Fruit fly (Drosophila melanogaster) whole organism, embryonic: ENCODE data around the gene CG9328.

ENCODE experiments used
- ATbp ChIP-seq: fragments of 200-800 bp; sonication (Bioruptor generic); optimal IDR thresholded peaks from 2 replicates; lab custom pipeline; 2017; ENCODE audit warnings: missing biosample characterization, mild to moderate bottlenecking, missing genetic modification characterization, missing genetic modification reagents
- Atf-2 ChIP-seq: fragments of 200-800 bp; sonication (Bioruptor generic); optimal IDR thresholded peaks from 2 replicates; lab custom pipeline; 2016; ENCODE audit warnings: missing biosample characterization, missing genetic modification characterization
- CG10366 ChIP-seq: fragments of 200-800 bp; sonication (Bioruptor generic); IDR thresholded peaks from 2 replicates; pipeline ENCODE4 v1.3.6; 2022; ENCODE audit warnings: missing biosample characterization, missing genetic modification characterization
- CG10979 ChIP-seq: fragments of 200-800 bp; sonication (Bioruptor generic); optimal IDR thresholded peaks from 2 replicates; lab custom pipeline; 2018; ENCODE audit warnings: missing biosample characterization, mild to moderate bottlenecking, missing genetic modification characterization, moderate library complexity
- CG11247 ChIP-seq: fragments of 200-800 bp; sonication (Bioruptor generic); IDR thresholded peaks from 2 replicates; pipeline ENCODE4 v1.3.6; 2022; ENCODE audit warnings: missing biosample characterization, missing genetic modification characterization
- CG11696 ChIP-seq: fragments of 200-800 bp; sonication (Bioruptor generic); IDR thresholded peaks from 2 replicates; pipeline ENCODE4 v1.3.6; 2022; ENCODE audit warnings: missing biosample characterization, missing genetic modification characterization
- CG12104 ChIP-seq: fragments of 200-800 bp; sonication (Bioruptor generic); optimal IDR thresholded peaks from 3 replicates; lab custom pipeline; 2016; ENCODE audit warnings: missing biosample characterization, missing genetic modification characterization
- CG13894 ChIP-seq: fragments of 200-800 bp; sonication (Bioruptor generic); optimal IDR thresholded peaks from 3 replicates; lab custom pipeline; 2018; ENCODE audit warnings: missing biosample characterization, mild to moderate bottlenecking, missing genetic modification characterization, moderate library complexity
- CG14050 ChIP-seq: fragments of 200-800 bp; sonication (Bioruptor generic); IDR thresholded peaks from 3 replicates; pipeline ENCODE4 v1.3.6; 2022; ENCODE audit warnings: missing biosample characterization, missing genetic modification characterization
- CG15011 ChIP-seq: fragments of 200-800 bp; sonication (Bioruptor generic); optimal IDR thresholded peaks from 3 replicates; lab custom pipeline; 2018; ENCODE audit warnings: missing biosample characterization, mild to moderate bottlenecking, missing genetic modification characterization
- CG15479 ChIP-seq: fragments of 200-800 bp; sonication (Bioruptor generic); optimal IDR thresholded peaks from 3 replicates; lab custom pipeline; 2019; ENCODE audit warnings: missing biosample characterization, mild to moderate bottlenecking, missing genetic modification characterization, moderate library complexity
- CG16815 ChIP-seq: fragments of 200-800 bp; sonication (Bioruptor generic); optimal IDR thresholded peaks from 3 replicates; lab custom pipeline; 2017; ENCODE audit warnings: missing biosample characterization, mild to moderate bottlenecking, missing genetic modification characterization
- CG17328 ChIP-seq: fragments of 200-800 bp; sonication (Bioruptor generic); IDR thresholded peaks from 2 replicates; pipeline ENCODE4 v1.3.6; 2022; ENCODE audit warnings: missing biosample characterization, missing genetic modification characterization
- CG18262 ChIP-seq: fragments of 200-800 bp; optimal IDR thresholded peaks from 3 replicates; lab custom pipeline; 2019; ENCODE audit warnings: missing biosample characterization, mild to moderate bottlenecking, missing genetic modification characterization, moderate library complexity
- CG18764 ChIP-seq: fragments of 200-800 bp; sonication (Bioruptor generic); optimal IDR thresholded peaks from 3 replicates; lab custom pipeline; 2016; ENCODE audit warnings: missing biosample characterization, missing genetic modification characterization
- CG2116 ChIP-seq: fragments of 200-800 bp; sonication (Bioruptor generic); optimal IDR thresholded peaks from 3 replicates; lab custom pipeline; 2018; ENCODE audit warnings: missing biosample characterization, mild to moderate bottlenecking, missing genetic modification characterization
- CG2199 ChIP-seq: fragments of 200-800 bp; sonication (Bioruptor generic); IDR thresholded peaks from 3 replicates; pipeline ENCODE4 v1.3.6; 2022; ENCODE audit warnings: missing biosample characterization, missing genetic modification characterization
- CG34224 ChIP-seq: fragments of 200-800 bp; sonication (Bioruptor generic); IDR thresholded peaks from 3 replicates; pipeline ENCODE4 v1.3.6; 2022; ENCODE audit warnings: missing biosample characterization, missing genetic modification characterization; ENCODE audit not compliant: partially characterized antibody
- CG3995 ChIP-seq: fragments of 200-800 bp; sonication (Bioruptor generic); optimal IDR thresholded peaks from 3 replicates; lab custom pipeline; 2016; ENCODE audit warnings: missing biosample characterization, missing genetic modification characterization
- CG7357 ChIP-seq: fragments of 200-800 bp; sonication (Bioruptor generic); IDR thresholded peaks from 3 replicates; pipeline ENCODE4 v1.3.6; 2022; ENCODE audit warnings: missing biosample characterization, missing genetic modification characterization
- CG8478 ChIP-seq: fragments of >200 bp; optimal IDR thresholded peaks from 2 replicates; lab custom pipeline; 2018
- CG8944 ChIP-seq: fragments of 200-800 bp; sonication (Bioruptor generic); optimal IDR thresholded peaks from 3 replicates; lab custom pipeline; 2016; ENCODE audit warnings: missing biosample characterization, missing genetic modification characterization
- CG9215 ChIP-seq: fragments of 200-800 bp; sonication (Bioruptor generic); IDR thresholded peaks from 2 replicates; pipeline ENCODE4 v1.3.6; 2022; ENCODE audit warnings: missing biosample characterization, missing genetic modification characterization
- CG9817 ChIP-seq: fragments of 200-800 bp; sonication (Bioruptor generic); optimal IDR thresholded peaks from 2 replicates; lab custom pipeline; 2018; ENCODE audit warnings: missing biosample characterization, mild to moderate bottlenecking, missing genetic modification characterization, moderate library complexity
- CrebB ChIP-seq: fragments of 200-800 bp; sonication (Bioruptor generic); optimal IDR thresholded peaks from 3 replicates; lab custom pipeline; 2018; ENCODE audit warnings: missing biosample characterization, mild to moderate bottlenecking, missing genetic modification characterization
- D19B ChIP-seq: fragments of 200-800 bp; sonication (Bioruptor generic); optimal IDR thresholded peaks from 2 replicates; lab custom pipeline; 2017; ENCODE audit warnings: missing biosample characterization, mild to moderate bottlenecking, missing genetic modification characterization
- Doc2 ChIP-seq: fragments of 200-800 bp; sonication (Bioruptor generic); IDR thresholded peaks from 2 replicates; pipeline ENCODE4 v1.3.6; 2022; ENCODE audit warnings: missing biosample characterization, missing genetic modification characterization
- H2.0 ChIP-seq: fragments of 200-800 bp; sonication (Bioruptor generic); IDR thresholded peaks from 2 replicates; pipeline ENCODE4 v1.3.6; 2022; ENCODE audit warnings: missing biosample characterization, missing genetic modification characterization
- HLHmδ ChIP-seq: fragments of 200-800 bp; sonication (Bioruptor generic); optimal IDR thresholded peaks from 2 replicates; lab custom pipeline; 2018; ENCODE audit warnings: missing biosample characterization, mild to moderate bottlenecking, missing genetic modification characterization, moderate library complexity
- Hmx ChIP-seq: fragments of 200-800 bp; sonication (Bioruptor generic); optimal IDR thresholded peaks from 2 replicates; lab custom pipeline; 2016; ENCODE audit warnings: missing biosample characterization, missing genetic modification characterization
- MESR4 ChIP-seq: fragments of 200-800 bp; sonication (Bioruptor generic); optimal IDR thresholded peaks from 2 replicates; lab custom pipeline; 2018; ENCODE audit warnings: missing biosample characterization, mild to moderate bottlenecking, missing genetic modification characterization, moderate library complexity
- PHDP ChIP-seq: fragments of 200-800 bp; sonication (Bioruptor generic); optimal IDR thresholded peaks from 3 replicates; lab custom pipeline; 2018; ENCODE audit warnings: missing biosample characterization, mild to moderate bottlenecking, missing genetic modification characterization, moderate library complexity
- Sin3A ChIP-seq: fragments of >200 bp; optimal IDR thresholded peaks from 2 replicates; lab custom pipeline; 2018
- Sry-β ChIP-seq: fragments of 200-800 bp; sonication (Bioruptor generic); optimal IDR thresholded peaks from 2 replicates; lab custom pipeline; 2018; ENCODE audit warnings: missing biosample characterization, mild to moderate bottlenecking, missing genetic modification characterization, moderate library complexity
- aop ChIP-seq: fragments of 200-800 bp; sonication (Bioruptor generic); IDR thresholded peaks from 2 replicates; pipeline ENCODE4 v1.3.6; 2022; ENCODE audit warnings: missing biosample characterization, missing genetic modification characterization
- bigmax ChIP-seq: fragments of 200-800 bp; sonication (Bioruptor generic); optimal IDR thresholded peaks from 2 replicates; lab custom pipeline; 2018; ENCODE audit warnings: missing biosample characterization, mild to moderate bottlenecking, missing genetic modification characterization
- danr ChIP-seq: fragments of 200-800 bp; sonication (Bioruptor generic); IDR thresholded peaks from 2 replicates; pipeline ENCODE4 v1.3.6; 2022; ENCODE audit warnings: missing biosample characterization, missing genetic modification characterization
- en ChIP-seq: fragments of 200-800 bp; sonication (Bioruptor generic); optimal IDR thresholded peaks from 2 replicates; lab custom pipeline; 2016; ENCODE audit warnings: missing biosample characterization, missing genetic modification characterization
- ftz-f1 ChIP-seq: fragments of 200-800 bp; sonication (Bioruptor generic); optimal IDR thresholded peaks from 2 replicates; lab custom pipeline; 2016; ENCODE audit warnings: missing biosample characterization, missing genetic modification characterization
- gro ChIP-seq: fragments of 200-800 bp; sonication (Bioruptor generic); optimal IDR thresholded peaks from 2 replicates; lab custom pipeline; 2016; ENCODE audit warnings: missing biosample characterization, missing genetic modification characterization
- gsb ChIP-seq: fragments of 200-800 bp; sonication (Bioruptor generic); IDR thresholded peaks from 2 replicates; pipeline ENCODE4 v1.3.6; 2022; ENCODE audit warnings: missing biosample characterization, missing genetic modification characterization
- ham ChIP-seq: fragments of 200-800 bp; sonication (Bioruptor generic); IDR thresholded peaks from 2 replicates; pipeline ENCODE4 v1.3.6; 2022; ENCODE audit warnings: missing biosample characterization, missing genetic modification characterization
- jing ChIP-seq: fragments of 200-800 bp; sonication (Bioruptor generic); optimal IDR thresholded peaks from 2 replicates; lab custom pipeline; 2018; ENCODE audit warnings: missing biosample characterization, mild to moderate bottlenecking, missing genetic modification characterization
- ken ChIP-seq: fragments of 200-800 bp; sonication (Bioruptor generic); IDR thresholded peaks from 3 replicates; pipeline ENCODE4 v1.3.6; 2022; ENCODE audit warnings: missing biosample characterization, missing genetic modification characterization
- lmd ChIP-seq: fragments of 200-800 bp; sonication (Bioruptor generic); IDR thresholded peaks from 2 replicates; pipeline ENCODE4 v1.3.6; 2022; ENCODE audit warnings: missing biosample characterization, missing genetic modification characterization
- peb ChIP-seq: fragments of 200-800 bp; sonication (Bioruptor generic); IDR thresholded peaks from 2 replicates; pipeline ENCODE4 v1.3.6; 2022; ENCODE audit warnings: missing biosample characterization, missing genetic modification characterization
- rib ChIP-seq: fragments of 200-800 bp; sonication (Bioruptor generic); IDR thresholded peaks from 2 replicates; pipeline ENCODE4 v1.3.6; 2022; ENCODE audit warnings: missing biosample characterization, missing genetic modification characterization
- ro ChIP-seq: fragments of 200-800 bp; sonication (Bioruptor generic); IDR thresholded peaks from 2 replicates; pipeline ENCODE4 v1.3.6; 2022; ENCODE audit warnings: missing biosample characterization, missing genetic modification characterization
- so ChIP-seq: fragments of 200-800 bp; sonication (Bioruptor generic); IDR thresholded peaks from 3 replicates; pipeline ENCODE4 v1.3.6; 2022; ENCODE audit warnings: missing biosample characterization, missing genetic modification characterization
- tna ChIP-seq: fragments of 200-800 bp; sonication (Bioruptor generic); IDR thresholded peaks from 2 replicates; pipeline ENCODE4 v1.3.6; 2022; ENCODE audit warnings: missing biosample characterization, missing genetic modification characterization; ENCODE audit not compliant: partially characterized antibody
- unc-4 ChIP-seq: fragments of 200-800 bp; sonication (Bioruptor generic); IDR thresholded peaks from 2 replicates; pipeline ENCODE4 v1.3.6; 2022; ENCODE audit warnings: missing biosample characterization, missing genetic modification characterization; ENCODE audit not compliant: partially characterized antibody
- wek ChIP-seq: fragments of 200-800 bp; sonication (Bioruptor generic); optimal IDR thresholded peaks from 3 replicates; lab custom pipeline; 2018; ENCODE audit warnings: missing biosample characterization, mild to moderate bottlenecking, missing genetic modification characterization, moderate library complexity
- zfh1 ChIP-seq: fragments of 200-800 bp; sonication (Bioruptor generic); IDR thresholded peaks from 3 replicates; pipeline ENCODE4 v1.3.6; 2022; ENCODE audit warnings: missing biosample characterization, missing genetic modification characterization

CG9328 gene

DNA sequence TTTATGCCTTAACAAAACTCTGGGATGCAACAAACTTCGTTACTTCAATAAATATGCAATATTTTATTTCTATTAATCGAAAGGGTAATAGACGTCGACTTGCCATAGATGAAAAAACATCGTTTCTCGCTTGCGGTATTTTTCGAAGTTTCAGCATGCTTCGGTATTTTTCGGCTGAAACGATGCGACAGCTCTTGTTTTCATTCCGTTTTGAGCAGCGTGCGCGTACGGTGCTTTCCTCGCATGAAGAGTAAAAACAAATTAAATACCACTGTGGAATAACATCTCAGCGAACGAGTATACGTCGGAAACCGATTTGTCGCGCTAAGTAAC is at the start of gene CG9328 (continued):
- TF ChIP-seq bigmax (GFP tag; lab: Kevin White, UChicago): peak; percentile 46
- TF ChIP-seq jing (GFP tag; lab: Kevin White, UChicago): no peak
- TF ChIP-seq wek (GFP tag; lab: Kevin White, UChicago): peak; percentile 55
- TF ChIP-seq HLHmδ (GFP tag; lab: Kevin White, UChicago): peak; percentile 51
- TF ChIP-seq rib: peak; percentile 62; the same call in 1 of the 2 replicates
- TF ChIP-seq zfh1 (GFP tag; lab: Robert Waterston, UW): 0 out of 3 replicates have a peak, but pooled peaks have one; percentile 34
- TF ChIP-seq ken: peak; percentile 27; the same call in 1 of the 3 replicates
- no peak for TF ChIP-seq CG8478 (lab: Kevin White, UChicago)
- no peak for TF ChIP-seq CG12104
- TF ChIP-seq CG2116: peak; percentile 47
- TF ChIP-seq ro (GFP tag; lab: Robert Waterston, UW): no peak
- TF ChIP-seq en: no peak
- no peak for TF ChIP-seq aop (GFP tag; lab: Robert Waterston, UW)
- peak; percentile 53 for TF ChIP-seq ftz-f1 (GFP tag; lab: Kevin White, UChicago)
- no peak for TF ChIP-seq Doc2 (GFP tag; lab: Robert Waterston, UW)
- peak; percentile 38 for TF ChIP-seq CG10979
- TF ChIP-seq Sin3A (lab: Kevin White, UChicago): no peak
- no peak for TF ChIP-seq CG3995 (GFP tag; lab: Kevin White, UChicago)
- no peak for TF ChIP-seq CG15479 (GFP tag; lab: Kevin White, UChicago)
- TF ChIP-seq CG17328 (GFP tag; lab: Robert Waterston, UW): peak; percentile 46; the same call in 1 of the 2 replicates
- peak; percentile 74 for TF ChIP-seq CG13894 (tag; lab: Kevin White, UChicago)
- peak; percentile 46 for TF ChIP-seq CrebB (tag; lab: Kevin White, UChicago)
- TF ChIP-seq D19B (GFP tag; lab: Kevin White, UChicago): peak; percentile 1
- TF ChIP-seq ham (GFP tag; lab: Robert Waterston, UW): no peak
- TF ChIP-seq CG18764 (GFP tag; lab: Kevin White, UChicago): no peak
- peak; percentile 52 for TF ChIP-seq MESR4 (GFP tag; lab: Kevin White, UChicago)
- no peak for TF ChIP-seq ATbp (GFP tag; lab: Kevin White, UChicago)
- no peak for TF ChIP-seq CG9215
- TF ChIP-seq Atf-2 (GFP tag; lab: Kevin White, UChicago): no peak
- peak; percentile 12 for TF ChIP-seq Sry-β
- TF ChIP-seq CG2199 (GFP tag; lab: Robert Waterston, UW): peak; percentile 82
- peak; percentile 7 for TF ChIP-seq CG8944
- TF ChIP-seq so (GFP tag; lab: Robert Waterston, UW): peak; percentile 53; the same call in 1 of the 3 replicates
- no peak for TF ChIP-seq danr
- TF ChIP-seq CG18262 (tag; lab: Kevin White, UChicago): peak; percentile 58
- TF ChIP-seq CG11247 (GFP tag; lab: Robert Waterston, UW): no peak
- no peak for TF ChIP-seq CG7357 (GFP tag; lab: Robert Waterston, UW)
- TF ChIP-seq Hmx (GFP tag; lab: Kevin White, UChicago): no peak
- no peak for TF ChIP-seq CG11696 (GFP tag; lab: Robert Waterston, UW)
- peak; percentile 77 for TF ChIP-seq gro (GFP tag; lab: Kevin White, UChicago)
- TF ChIP-seq peb: no peak
- no peak for TF ChIP-seq gsb (GFP tag; lab: Robert Waterston, UW)
- no peak for TF ChIP-seq CG16815
- TF ChIP-seq CG9817 (tag; lab: Kevin White, UChicago): no peak
- no peak for TF ChIP-seq CG10366
- TF ChIP-seq CG15011: no peak
- 0 out of 2 replicates have a peak, but pooled peaks have one; percentile 19 for TF ChIP-seq unc-4 (GFP tag; lab: Robert Waterston, UW)
- peak; percentile 59 for TF ChIP-seq PHDP (tag; lab: Kevin White, UChicago)
- TF ChIP-seq lmd (GFP tag; lab: Robert Waterston, UW): no peak; the same call in 1 of the 2 replicates
- no peak for TF ChIP-seq CG34224 (GFP tag; lab: Robert Waterston, UW)
- TF ChIP-seq CG14050 (GFP tag; lab: Robert Waterston, UW): peak; percentile 28; the same call in 1 of the 3 replicates
- TF ChIP-seq H2.0: no peak
- peak; percentile 64 for TF ChIP-seq tna (GFP tag; lab: Robert Waterston, UW)
